Fruit fly (Drosophila melanogaster) whole organism, embryonic: ENCODE measurements around the gene CG33191.

Experiments used
- Aef1 ChIP-seq: fragments of 200-800 bp; sonication (Bioruptor generic); IDR thresholded peaks from 3 replicates; pipeline ENCODE4 v1.3.6; 2022; ENCODE audit warnings: missing biosample characterization, missing genetic modification characterization
- Bgb ChIP-seq: fragments of 200-800 bp; sonication (Bioruptor generic); IDR thresholded peaks from 2 replicates; pipeline ENCODE4 v1.3.6; 2022; ENCODE audit warnings: missing biosample characterization, missing genetic modification characterization; ENCODE audit not compliant: partially characterized antibody
- CG10209 ChIP-seq: fragments of 200-800 bp; sonication (Bioruptor generic); optimal IDR thresholded peaks from 3 replicates; lab custom pipeline; 2017; ENCODE audit warnings: missing biosample characterization, mild to moderate bottlenecking, missing genetic modification characterization, missing genetic modification reagents
- CG1024 ChIP-seq: fragments of 200-800 bp; sonication (Bioruptor generic); IDR thresholded peaks from 2 replicates; pipeline ENCODE4 v1.3.6; 2022; ENCODE audit warnings: missing biosample characterization, missing genetic modification characterization
- CG10267 ChIP-seq: fragments of 200-800 bp; sonication (Bioruptor generic); optimal IDR thresholded peaks from 2 replicates; lab custom pipeline; 2018; ENCODE audit warnings: missing biosample characterization, mild to moderate bottlenecking, missing genetic modification characterization, moderate library complexity
- CG10565 ChIP-seq: fragments of 200-800 bp; sonication (Bioruptor generic); optimal IDR thresholded peaks from 3 replicates; lab custom pipeline; 2016; ENCODE audit warnings: missing biosample characterization, mild to moderate bottlenecking, missing genetic modification characterization
- CG11085 ChIP-seq: fragments of 200-800 bp; sonication (Bioruptor generic); IDR thresholded peaks from 2 replicates; pipeline ENCODE4 v1.3.6; 2022; ENCODE audit warnings: missing biosample characterization, missing genetic modification characterization
- CG11560 ChIP-seq: fragments of 200-800 bp; sonication (Bioruptor generic); IDR thresholded peaks from 3 replicates; pipeline ENCODE4 v1.3.6; 2022; ENCODE audit warnings: missing biosample characterization, missing genetic modification characterization
- CG13894 ChIP-seq: fragments of 200-800 bp; sonication (Bioruptor generic); optimal IDR thresholded peaks from 3 replicates; lab custom pipeline; 2018; ENCODE audit warnings: missing biosample characterization, mild to moderate bottlenecking, missing genetic modification characterization, moderate library complexity
- CG15269 ChIP-seq: fragments of 200-800 bp; sonication (Bioruptor generic); optimal IDR thresholded peaks from 2 replicates; lab custom pipeline; 2018; ENCODE audit warnings: missing biosample characterization, mild to moderate bottlenecking, missing genetic modification characterization, moderate library complexity
- CG15479 ChIP-seq: fragments of 200-800 bp; sonication (Bioruptor generic); optimal IDR thresholded peaks from 3 replicates; lab custom pipeline; 2019; ENCODE audit warnings: missing biosample characterization, mild to moderate bottlenecking, missing genetic modification characterization, moderate library complexity
- CG17328 ChIP-seq: fragments of 200-800 bp; sonication (Bioruptor generic); IDR thresholded peaks from 2 replicates; pipeline ENCODE4 v1.3.6; 2022; ENCODE audit warnings: missing biosample characterization, missing genetic modification characterization
- CG17385 ChIP-seq: fragments of 200-800 bp; sonication (Bioruptor generic); optimal IDR thresholded peaks from 3 replicates; lab custom pipeline; 2018; ENCODE audit warnings: missing biosample characterization, mild to moderate bottlenecking, missing genetic modification characterization
- CG18262 ChIP-seq: fragments of 200-800 bp; optimal IDR thresholded peaks from 3 replicates; lab custom pipeline; 2019; ENCODE audit warnings: missing biosample characterization, mild to moderate bottlenecking, missing genetic modification characterization, moderate library complexity
- CG1832 ChIP-seq: fragments of 200-800 bp; sonication (Bioruptor generic); optimal IDR thresholded peaks from 2 replicates; lab custom pipeline; 2017; ENCODE audit warnings: missing biosample characterization, mild to moderate bottlenecking, missing genetic modification characterization, inconsistent platforms
- CG2712 ChIP-seq: fragments of 200-800 bp; optimal IDR thresholded peaks from 3 replicates; lab custom pipeline; 2019; ENCODE audit warnings: missing biosample characterization, mild to moderate bottlenecking, missing genetic modification characterization, moderate library complexity
- CG34376 ChIP-seq: fragments of 200-800 bp; sonication (Bioruptor generic); optimal IDR thresholded peaks from 2 replicates; lab custom pipeline; 2018; ENCODE audit warnings: missing biosample characterization, mild to moderate bottlenecking, missing genetic modification characterization
- CG4360 ChIP-seq: fragments of 200-800 bp; sonication (Bioruptor generic); IDR thresholded peaks from 2 replicates; pipeline ENCODE4 v1.3.6; 2022; ENCODE audit warnings: missing biosample characterization, missing genetic modification characterization
- CG6272 ChIP-seq: fragments of 200-800 bp; sonication (Bioruptor generic); IDR thresholded peaks from 2 replicates; pipeline ENCODE4 v1.3.6; 2022; ENCODE audit warnings: missing biosample characterization, missing genetic modification characterization
- CG7556 ChIP-seq: fragments of 200-800 bp; sonication (Bioruptor generic); optimal IDR thresholded peaks from 2 replicates; lab custom pipeline; 2017; ENCODE audit warnings: missing biosample characterization, mild to moderate bottlenecking, missing genetic modification characterization
- CG7963 ChIP-seq: fragments of 200-800 bp; sonication (Bioruptor generic); IDR thresholded peaks from 3 replicates; pipeline ENCODE4 v1.3.6; 2022; ENCODE audit warnings: missing biosample characterization, missing genetic modification characterization; ENCODE audit not compliant: partially characterized antibody
- CoRest ChIP-seq: fragments of 200-800 bp; sonication (Bioruptor generic); optimal IDR thresholded peaks from 3 replicates; lab custom pipeline; 2018; ENCODE audit warnings: missing biosample characterization, mild to moderate bottlenecking, missing genetic modification characterization, moderate library complexity
- Dip2 ChIP-seq: fragments of 200-800 bp; sonication (Bioruptor generic); IDR thresholded peaks from 2 replicates; pipeline ENCODE4 v1.3.6; 2022; ENCODE audit warnings: missing biosample characterization, missing genetic modification characterization
- Eip74EF ChIP-seq, 2 experiments: fragments of 200-800 bp in 1 of 2; fragments of >200 bp in 1 of 2; sonication (Bioruptor generic) in 1 of 2; optimal IDR thresholded peaks; 2 replicates each; lab custom pipeline; 2017 to 2019; ENCODE audit warnings: missing biosample characterization in 2 of 2, missing genetic modification characterization in 2 of 2, mild to moderate bottlenecking in 1 of 2, moderate library complexity in 1 of 2
- Fer1 ChIP-seq: fragments of 200-800 bp; sonication (Bioruptor generic); optimal IDR thresholded peaks from 2 replicates; lab custom pipeline; 2017; ENCODE audit warnings: missing biosample characterization, mild to moderate bottlenecking, missing genetic modification characterization
- Nf-YC ChIP-seq: fragments of 200-800 bp; optimal IDR thresholded peaks from 3 replicates; lab custom pipeline; 2019; ENCODE audit warnings: missing biosample characterization, mild to moderate bottlenecking, missing genetic modification characterization, moderate library complexity
- Rfx ChIP-seq: fragments of 200-800 bp; sonication (Bioruptor generic); IDR thresholded peaks from 2 replicates; pipeline ENCODE4 v1.3.6; 2022; ENCODE audit warnings: missing biosample characterization, missing genetic modification characterization
- Side ChIP-seq: fragments of 200-800 bp; sonication (Bioruptor generic); optimal IDR thresholded peaks from 2 replicates; lab custom pipeline; 2016; ENCODE audit warnings: missing biosample characterization, missing genetic modification characterization
- Vsx1 ChIP-seq: fragments of 200-800 bp; sonication (Bioruptor generic); optimal IDR thresholded peaks from 2 replicates; lab custom pipeline; 2017; ENCODE audit warnings: missing biosample characterization, mild to moderate bottlenecking, missing genetic modification characterization, missing genetic modification reagents
- abd-A ChIP-seq: fragments of 200-800 bp; sonication (Bioruptor generic); optimal IDR thresholded peaks from 3 replicates; lab custom pipeline; 2019; ENCODE audit warnings: missing biosample characterization, mild to moderate bottlenecking, missing genetic modification characterization, moderate library complexity
- chn ChIP-seq: fragments of 200-800 bp; sonication (Bioruptor generic); optimal IDR thresholded peaks from 2 replicates; lab custom pipeline; 2016; ENCODE audit warnings: missing biosample characterization, missing genetic modification characterization
- croc ChIP-seq: fragments of 200-800 bp; sonication (Bioruptor generic); conservative IDR thresholded peaks from 3 replicates; pipeline ENCODE4 v1.3.6; 2022; ENCODE audit warnings: missing biosample characterization, missing genetic modification characterization
- fd96Cb ChIP-seq: fragments of 200-800 bp; sonication (Bioruptor generic); optimal IDR thresholded peaks from 2 replicates; lab custom pipeline; 2018; ENCODE audit warnings: missing biosample characterization, mild to moderate bottlenecking, missing genetic modification characterization, moderate library complexity
- fu2 ChIP-seq: fragments of 200-800 bp; sonication (Bioruptor generic); optimal IDR thresholded peaks from 2 replicates; lab custom pipeline; 2016; ENCODE audit warnings: missing biosample characterization, missing genetic modification characterization
- gro ChIP-seq: fragments of 200-800 bp; sonication (Bioruptor generic); optimal IDR thresholded peaks from 2 replicates; lab custom pipeline; 2016; ENCODE audit warnings: missing biosample characterization, missing genetic modification characterization
- her ChIP-seq: fragments of 200-800 bp; sonication (Bioruptor generic); optimal IDR thresholded peaks from 2 replicates; lab custom pipeline; 2016; ENCODE audit warnings: missing biosample characterization, missing genetic modification characterization
- peb ChIP-seq: fragments of 200-800 bp; sonication (Bioruptor generic); IDR thresholded peaks from 2 replicates; pipeline ENCODE4 v1.3.6; 2022; ENCODE audit warnings: missing biosample characterization, missing genetic modification characterization
- pfk ChIP-seq: fragments of 200-800 bp; sonication (Bioruptor generic); optimal IDR thresholded peaks from 2 replicates; lab custom pipeline; 2018; ENCODE audit warnings: missing biosample characterization, mild to moderate bottlenecking, missing genetic modification characterization, moderate library complexity
- pho ChIP-seq: fragments of 200-800 bp; sonication (Bioruptor generic); optimal IDR thresholded peaks from 2 replicates; lab custom pipeline; 2016; ENCODE audit warnings: missing biosample characterization, missing genetic modification characterization
- pros ChIP-seq: fragments of 200-800 bp; sonication (Bioruptor generic); optimal IDR thresholded peaks from 3 replicates; lab custom pipeline; 2019; ENCODE audit warnings: missing biosample characterization, mild to moderate bottlenecking, missing genetic modification characterization, moderate library complexity
- salm ChIP-seq: fragments of 200-800 bp; sonication (Bioruptor generic); optimal IDR thresholded peaks from 2 replicates; lab custom pipeline; 2018; ENCODE audit warnings: missing biosample characterization, mild to moderate bottlenecking, missing genetic modification characterization
- sens-2 ChIP-seq: fragments of 200-800 bp; sonication (Bioruptor generic); IDR thresholded peaks from 2 replicates; pipeline ENCODE4 v1.3.6; 2022; ENCODE audit warnings: missing biosample characterization, missing genetic modification characterization
- sim ChIP-seq: fragments of 200-800 bp; sonication (Bioruptor generic); IDR thresholded peaks from 2 replicates; pipeline ENCODE4 v1.3.6; 2022; ENCODE audit warnings: missing biosample characterization, missing genetic modification characterization
- sisA ChIP-seq: fragments of 200-800 bp; sonication (Bioruptor generic); IDR thresholded peaks from 2 replicates; pipeline ENCODE4 v1.3.6; 2022; ENCODE audit warnings: missing biosample characterization, missing genetic modification characterization
- sug ChIP-seq: fragments of 200-800 bp; optimal IDR thresholded peaks from 2 replicates; lab custom pipeline; 2019; ENCODE audit warnings: missing biosample characterization, mild to moderate bottlenecking, missing genetic modification characterization, moderate library complexity
- tup ChIP-seq: fragments of 200-800 bp; sonication (Bioruptor generic); optimal IDR thresholded peaks from 2 replicates; lab custom pipeline; 2016; ENCODE audit warnings: missing biosample characterization, mild to moderate bottlenecking, missing genetic modification characterization, moderate library complexity
- unc-4 ChIP-seq: fragments of 200-800 bp; sonication (Bioruptor generic); IDR thresholded peaks from 2 replicates; pipeline ENCODE4 v1.3.6; 2022; ENCODE audit warnings: missing biosample characterization, missing genetic modification characterization; ENCODE audit not compliant: partially characterized antibody
- yki ChIP-seq: fragments of >200 bp; optimal IDR thresholded peaks from 3 replicates; lab custom pipeline; 2018

CG33191 gene

DNA sequence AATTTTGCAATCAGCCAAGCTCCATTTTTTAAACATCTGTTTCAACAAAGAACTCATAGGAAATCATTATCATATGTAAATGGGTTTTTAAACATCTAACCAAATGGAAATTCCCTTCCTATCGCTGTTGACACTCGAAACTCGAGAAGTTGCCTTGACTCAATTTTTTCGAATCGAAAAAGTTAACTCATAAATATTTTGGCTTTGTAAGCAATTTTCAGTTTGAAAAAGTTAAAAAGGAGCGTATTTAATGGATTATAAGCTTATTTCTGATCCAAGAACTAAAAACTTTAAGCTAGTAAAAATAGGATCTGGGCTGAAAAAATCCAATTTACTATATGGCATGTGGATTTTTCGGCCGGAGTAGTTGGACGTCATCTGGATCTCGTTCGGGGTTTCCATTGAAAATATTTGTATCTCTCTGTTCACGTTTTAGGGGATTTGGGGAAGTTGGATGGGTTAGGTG, 33.5 kb upstream of the CG33191 start, which contains the start of gene CG9837 (continued):
- no peak for TF ChIP-seq Rfx (GFP tag; lab: Robert Waterston, UW)
- peak; percentile 8 for TF ChIP-seq sug (tag; lab: Kevin White, UChicago)
- no peak for TF ChIP-seq CG1024 (GFP tag; lab: Robert Waterston, UW)
- TF ChIP-seq CG2712 (tag; lab: Kevin White, UChicago): no peak
- TF ChIP-seq unc-4 (GFP tag; lab: Robert Waterston, UW): no peak
- peak; percentile 30 for TF ChIP-seq CG34376 (GFP tag; lab: Kevin White, UChicago)
- TF ChIP-seq CG4360: no peak
- TF ChIP-seq Side: peak; percentile 8

DNA sequence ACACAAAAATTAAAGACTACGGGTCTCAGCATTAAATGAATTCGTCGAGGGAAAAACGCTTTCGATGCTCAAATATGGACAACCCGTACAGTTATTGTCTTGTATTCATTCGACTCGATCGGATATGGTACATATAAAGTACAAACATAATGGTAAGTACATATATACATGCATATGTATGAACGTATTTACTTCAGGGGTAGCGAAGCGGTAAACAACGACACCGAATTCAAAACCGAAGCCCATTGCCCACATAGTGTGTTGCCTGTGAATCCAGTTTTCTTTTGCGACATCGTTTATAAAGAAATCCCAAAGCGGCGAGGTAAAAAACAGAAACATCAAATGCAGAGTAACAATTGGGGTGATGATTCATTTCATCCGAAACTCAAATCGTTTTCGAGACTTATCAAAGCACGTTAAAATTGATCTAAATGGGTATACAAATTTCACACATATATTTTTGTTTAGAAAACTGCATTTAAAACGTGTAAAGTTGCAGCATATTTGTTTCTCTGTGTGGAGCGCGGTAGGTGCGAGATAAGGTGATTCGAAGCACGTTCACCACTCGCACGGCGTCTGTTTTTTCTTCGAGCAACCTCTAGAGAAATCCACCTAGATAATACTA, 32.7 kb upstream of the CG33191 start:
- TF ChIP-seq pho (GFP tag; lab: Kevin White, UChicago): peak; percentile 6
- TF ChIP-seq sim (GFP tag; lab: Robert Waterston, UW): no peak
- no peak for TF ChIP-seq her (GFP tag; lab: Kevin White, UChicago)
- no peak for TF ChIP-seq Eip74EF (GFP tag; optimal IDR thresholded peaks at IDR 0.05; lab: Kevin White, UChicago)
- no peak for TF ChIP-seq CG11560 (tag; lab: Robert Waterston, UW)
- no peak for TF ChIP-seq CG10565 (GFP tag; lab: Kevin White, UChicago)
- TF ChIP-seq CG7963: no peak
- TF ChIP-seq CG15269 (tag; lab: Kevin White, UChicago): peak; percentile 63
- no peak for TF ChIP-seq CG17328 (GFP tag; lab: Robert Waterston, UW)
- TF ChIP-seq Bgb: no peak
- TF ChIP-seq peb (GFP tag; lab: Robert Waterston, UW): no peak
- TF ChIP-seq fu2 (GFP tag; lab: Kevin White, UChicago): no peak
- peak; percentile 53; the same call in 1 of the 2 replicates for TF ChIP-seq CG6272 (GFP tag; lab: Robert Waterston, UW)
- TF ChIP-seq Rfx (GFP tag; lab: Robert Waterston, UW): peak; percentile 71; the same call in 1 of the 2 replicates
- TF ChIP-seq Dip2 (GFP tag; lab: Robert Waterston, UW): no peak
- TF ChIP-seq sisA: peak; percentile 61
- TF ChIP-seq pfk (GFP tag; lab: Kevin White, UChicago): peak; percentile 34
- no peak for TF ChIP-seq yki (lab: Kevin White, UChicago)
- TF ChIP-seq Aef1 (GFP tag; lab: Robert Waterston, UW): peak; percentile 47; the same call in 2 of the 3 replicates
- TF ChIP-seq Vsx1: no peak
- peak; percentile 27; the same call in 1 of the 3 replicates for TF ChIP-seq croc (GFP tag; lab: Robert Waterston, UW)
- TF ChIP-seq CG11085: peak; percentile 35; the same call in 1 of the 2 replicates
- peak; percentile 39 for TF ChIP-seq fd96Cb (tag; lab: Kevin White, UChicago)
- TF ChIP-seq CG13894 (tag; lab: Kevin White, UChicago): peak; percentile 88
- TF ChIP-seq CG17385 (GFP tag; lab: Kevin White, UChicago): peak; percentile 46
- peak; percentile 82 for TF ChIP-seq pros (GFP tag; lab: Kevin White, UChicago)
- TF ChIP-seq CG18262 (tag; lab: Kevin White, UChicago): peak; percentile 26
- peak; percentile 4 for TF ChIP-seq tup
- peak; percentile 26 for TF ChIP-seq salm (tag; lab: Kevin White, UChicago)
- no peak for TF ChIP-seq CG7556 (GFP tag; lab: Kevin White, UChicago)
- no peak for TF ChIP-seq sens-2 (GFP tag; lab: Robert Waterston, UW)
- TF ChIP-seq gro: no peak
- no peak for TF ChIP-seq Fer1 (GFP tag; lab: Kevin White, UChicago)
- TF ChIP-seq chn (GFP tag; lab: Kevin White, UChicago): peak; percentile 29
- peak; percentile 10 for TF ChIP-seq Nf-YC (tag; lab: Kevin White, UChicago)
- TF ChIP-seq abd-A: peak; percentile 48
- TF ChIP-seq CG15479 (GFP tag; lab: Kevin White, UChicago): no peak
- TF ChIP-seq CoRest: peak; percentile 21
- TF ChIP-seq CG10209 (GFP tag; lab: Kevin White, UChicago): no peak
- no peak for TF ChIP-seq CG1832 (GFP tag; lab: Kevin White, UChicago)
- peak; percentile 20 for TF ChIP-seq CG10267 (tag; lab: Kevin White, UChicago)
